Worm (Caenorhabditis elegans) whole organism, L1 larva: ENCODE results near the gene C07A12.7.
A peak's percentile ranks its signal among the peaks of the same experiment; 100 is the strongest.

Source experiments
- C04F5.9 ChIP-seq: sonication (generic microtip); optimal IDR thresholded peaks from 2 replicates; lab custom pipeline; 2016; ENCODE audit warnings: missing genetic modification characterization, missing compliant biosample characterization
- C16A3.4 ChIP-seq: fragments of 150-350 bp; optimal IDR thresholded peaks from 2 replicates; lab custom pipeline; 2014; ENCODE audit warnings: missing biosample characterization, missing genetic modification characterization
- Y116A8C.19 ChIP-seq: sonication (generic microtip); optimal IDR thresholded peaks from 2 replicates; lab custom pipeline; 2016; ENCODE audit warnings: missing compliant biosample characterization, missing genetic modification characterization, borderline replicate concordance
- ama-1 ChIP-seq: fragments of 150-350 bp; optimal IDR thresholded peaks from 2 replicates; lab custom pipeline; 2014
- ceh-8 ChIP-seq: fragments of 200-800 bp; sonication (Bioruptor generic); optimal IDR thresholded peaks from 2 replicates; lab custom pipeline; 2018; ENCODE audit warnings: mild to moderate bottlenecking, missing genetic modification characterization, moderate library complexity, missing compliant biosample characterization
- ceh-82 ChIP-seq, 3 experiments: fragments of 150-350 bp in 1 of 3; sonication (generic microtip) in 2 of 3; optimal IDR thresholded peaks; 2 replicates each; lab custom pipeline; 2014 to 2017; ENCODE audit warnings: missing biosample characterization in 3 of 3, missing genetic modification characterization in 3 of 3
- dpl-1 ChIP-seq, 3 experiments: fragments of 150-350 bp in 2 of 3; sonication (generic microtip) in 1 of 3; optimal IDR thresholded peaks; 2 replicates each; lab custom pipeline; 2014 to 2017; ENCODE audit warnings: missing biosample characterization in 3 of 3, missing genetic modification characterization in 3 of 3, missing genetic modification reagents in 3 of 3
- dsc-1 ChIP-seq: sonication (generic microtip); optimal IDR thresholded peaks from 2 replicates; lab custom pipeline; 2016; ENCODE audit warnings: mild to moderate bottlenecking, missing genetic modification characterization, missing compliant biosample characterization
- efl-3 ChIP-seq: fragments of 200-800 bp; sonication (Bioruptor generic); optimal IDR thresholded peaks from 2 replicates; lab custom pipeline; 2018; ENCODE audit warnings: mild to moderate bottlenecking, missing genetic modification characterization, missing compliant biosample characterization
- egl-27 ChIP-seq, 2 experiments: fragments of 150-350 bp in 1 of 2; sonication (generic microtip); optimal IDR thresholded peaks; 3 replicates each; lab custom pipeline; 2017 to 2018; ENCODE audit warnings: missing biosample characterization in 2 of 2, missing genetic modification characterization in 2 of 2, missing genetic modification reagents in 2 of 2
- elt-2 ChIP-seq: sonication (generic microtip); optimal IDR thresholded peaks from 2 replicates; lab custom pipeline; 2016; ENCODE audit warnings: missing genetic modification characterization, mild to moderate bottlenecking, inconsistent platforms, missing compliant biosample characterization, missing genetic modification reagents
- elt-3 ChIP-seq, 6 experiments: fragments of 150-350 bp in 1 of 6; sonication (generic microtip); optimal IDR thresholded peaks; 2 replicates each; lab custom pipeline; 2017 to 2018; ENCODE audit warnings: missing biosample characterization in 6 of 6, missing genetic modification characterization in 6 of 6, inconsistent platforms in 1 of 6
- fkh-4 ChIP-seq: sonication (generic microtip); optimal IDR thresholded peaks from 2 replicates; lab custom pipeline; 2016; ENCODE audit warnings: missing compliant biosample characterization, missing genetic modification characterization, borderline replicate concordance
- fkh-8 ChIP-seq: sonication (generic microtip); optimal IDR thresholded peaks from 2 replicates; lab custom pipeline; 2016; ENCODE audit warnings: mild to moderate bottlenecking, missing genetic modification characterization, missing compliant biosample characterization
- fos-1 ChIP-seq: fragments of 150-350 bp; optimal IDR thresholded peaks from 2 replicates; lab custom pipeline; 2014; ENCODE audit warnings: missing biosample characterization, missing genetic modification characterization
- grh-1 ChIP-seq: fragments of 200-800 bp; sonication (Bioruptor generic); IDR thresholded peaks from 2 replicates; pipeline ENCODE4 v1.3.6; 2022; ENCODE audit warnings: missing genetic modification reagents, missing genetic modification characterization, missing compliant biosample characterization
- hlh-17 ChIP-seq: fragments of 200-800 bp; sonication (Bioruptor generic); optimal IDR thresholded peaks from 2 replicates; lab custom pipeline; 2018; ENCODE audit warnings: missing genetic modification characterization, mild to moderate bottlenecking, missing compliant biosample characterization, moderate library complexity, borderline replicate concordance
- hlh-4 ChIP-seq: sonication (generic microtip); optimal IDR thresholded peaks from 2 replicates; lab custom pipeline; 2016; ENCODE audit warnings: mild to moderate bottlenecking, missing genetic modification characterization, missing compliant biosample characterization
- hpl-2 ChIP-seq: fragments of 150-350 bp; optimal IDR thresholded peaks from 2 replicates; lab custom pipeline; 2014; ENCODE audit warnings: missing biosample characterization, missing genetic modification reagents, missing genetic modification characterization
- jun-1 ChIP-seq: fragments of 150-350 bp; optimal IDR thresholded peaks from 2 replicates; lab custom pipeline; 2014; ENCODE audit warnings: missing biosample characterization, missing genetic modification reagents, missing genetic modification characterization
- lin-13 ChIP-seq: fragments of 150-350 bp; optimal IDR thresholded peaks from 2 replicates; lab custom pipeline; 2014; ENCODE audit warnings: missing biosample characterization, missing genetic modification reagents, missing genetic modification characterization
- lin-14 ChIP-seq: fragments of 200-800 bp; sonication (Bioruptor generic); optimal IDR thresholded peaks from 2 replicates; lab custom pipeline; 2018; ENCODE audit warnings: mild to moderate bottlenecking, missing genetic modification characterization, moderate library complexity, missing compliant biosample characterization
- lin-35 ChIP-seq, 2 experiments: fragments of 150-350 bp; optimal IDR thresholded peaks; 2 replicates each; lab custom pipeline; 2014; ENCODE audit warnings: missing biosample characterization in 2 of 2, missing genetic modification characterization in 2 of 2, missing genetic modification reagents in 2 of 2
- lir-3 ChIP-seq: sonication (generic microtip); optimal IDR thresholded peaks from 2 replicates; lab custom pipeline; 2016; ENCODE audit warnings: mild to moderate bottlenecking, missing genetic modification characterization, moderate library complexity, missing compliant biosample characterization; ENCODE audit not compliant: poor library complexity
- lsy-2 ChIP-seq, 2 experiments: fragments of 150-350 bp; optimal IDR thresholded peaks; 2 replicates each; lab custom pipeline; 2014; ENCODE audit warnings: missing biosample characterization in 2 of 2, missing genetic modification characterization in 2 of 2
- mab-9 ChIP-seq: fragments of 200-800 bp; sonication (Bioruptor generic); IDR thresholded peaks from 2 replicates; pipeline ENCODE4 v1.3.6; 2022; ENCODE audit warnings: missing genetic modification reagents, missing genetic modification characterization, missing compliant biosample characterization
- mdl-1 ChIP-seq, 2 experiments: fragments of 150-350 bp; optimal IDR thresholded peaks; 2 replicates each; lab custom pipeline; 2014 to 2017; ENCODE audit warnings: missing biosample characterization in 2 of 2, missing genetic modification characterization in 2 of 2, inconsistent platforms in 1 of 2
- nhr-11 ChIP-seq: fragments of 150-350 bp; optimal IDR thresholded peaks from 2 replicates; lab custom pipeline; 2014; ENCODE audit warnings: missing biosample characterization, missing genetic modification characterization
- nhr-19 ChIP-seq: fragments of 200-800 bp; sonication (Bioruptor generic); conservative IDR thresholded peaks from 2 replicates; pipeline ENCODE4 v1.3.6; 2022; ENCODE audit warnings: missing genetic modification characterization, missing compliant biosample characterization
- nhr-20 ChIP-seq: sonication (generic microtip); optimal IDR thresholded peaks from 2 replicates; lab custom pipeline; 2016; ENCODE audit warnings: mild to moderate bottlenecking, missing genetic modification characterization, missing compliant biosample characterization
- nhr-237 ChIP-seq: fragments of 150-350 bp; optimal IDR thresholded peaks from 2 replicates; lab custom pipeline; 2014; ENCODE audit warnings: missing biosample characterization, missing genetic modification characterization
- nhr-28 ChIP-seq: fragments of 150-350 bp; optimal IDR thresholded peaks from 2 replicates; lab custom pipeline; 2014; ENCODE audit warnings: missing biosample characterization, missing genetic modification characterization
- nhr-47 ChIP-seq: sonication (generic microtip); optimal IDR thresholded peaks from 2 replicates; lab custom pipeline; 2016; ENCODE audit warnings: mild to moderate bottlenecking, missing genetic modification characterization, moderate library complexity, missing compliant biosample characterization
- nhr-76 ChIP-seq: sonication (generic microtip); optimal IDR thresholded peaks from 2 replicates; lab custom pipeline; 2017; ENCODE audit warnings: missing biosample characterization, missing genetic modification characterization
- nhr-84 ChIP-seq: sonication (generic microtip); optimal IDR thresholded peaks from 2 replicates; lab custom pipeline; 2017; ENCODE audit warnings: missing biosample characterization, missing genetic modification characterization
- nhr-85 ChIP-seq: sonication (generic microtip); peaks from one replicate; lab custom pipeline; 2016; ENCODE audit warnings: missing genetic modification characterization, inconsistent platforms, missing compliant biosample characterization
- nhr-90 ChIP-seq: sonication (generic microtip); optimal IDR thresholded peaks from 2 replicates; lab custom pipeline; 2016; ENCODE audit warnings: mild to moderate bottlenecking, missing genetic modification characterization, missing compliant biosample characterization; ENCODE audit not compliant: poor library complexity
- pag-3 ChIP-seq: sonication (generic microtip); optimal IDR thresholded peaks from 2 replicates; lab custom pipeline; 2017; ENCODE audit warnings: missing genetic modification characterization, mild to moderate bottlenecking, missing compliant biosample characterization, antibody characterized with exemption, borderline replicate concordance; ENCODE audit not compliant: insufficient read depth
- skn-1 ChIP-seq: fragments of 150-350 bp; optimal IDR thresholded peaks from 2 replicates; lab custom pipeline; 2014; ENCODE audit warnings: missing biosample characterization, missing genetic modification characterization
- snpc-4 ChIP-seq: fragments of 150-350 bp; optimal IDR thresholded peaks from 2 replicates; lab custom pipeline; 2014; ENCODE audit warnings: missing biosample characterization, missing genetic modification characterization
- sptf-1 ChIP-seq: fragments of 150-350 bp; optimal IDR thresholded peaks from 2 replicates; lab custom pipeline; 2014; ENCODE audit warnings: missing biosample characterization, missing genetic modification characterization
- swsn-7 ChIP-seq: sonication (generic microtip); optimal IDR thresholded peaks from 2 replicates; lab custom pipeline; 2016; ENCODE audit warnings: missing genetic modification characterization, missing compliant biosample characterization
- tbx-2 ChIP-seq: sonication (generic microtip); optimal IDR thresholded peaks from 2 replicates; lab custom pipeline; 2016; ENCODE audit warnings: missing genetic modification characterization, missing compliant biosample characterization
- tlp-1 ChIP-seq: fragments of 150-350 bp; optimal IDR thresholded peaks from 2 replicates; lab custom pipeline; 2014; ENCODE audit warnings: missing biosample characterization, missing genetic modification characterization
- unc-130 ChIP-seq: fragments of 150-350 bp; optimal IDR thresholded peaks from 2 replicates; lab custom pipeline; 2017; ENCODE audit warnings: missing biosample characterization, missing genetic modification characterization, inconsistent platforms
- unc-30 ChIP-seq: sonication (generic microtip); optimal IDR thresholded peaks from 2 replicates; lab custom pipeline; 2017; ENCODE audit warnings: missing biosample characterization, missing genetic modification characterization
- unc-62 ChIP-seq: fragments of 150-350 bp; optimal IDR thresholded peaks from 2 replicates; lab custom pipeline; 2014; ENCODE audit warnings: missing biosample characterization, missing genetic modification reagents, missing genetic modification characterization
- unc-86 ChIP-seq: sonication (generic microtip); optimal IDR thresholded peaks from 2 replicates; lab custom pipeline; 2016; ENCODE audit warnings: missing genetic modification characterization, missing compliant biosample characterization
- vab-15 ChIP-seq: sonication (generic microtip); optimal IDR thresholded peaks from 2 replicates; lab custom pipeline; 2017; ENCODE audit warnings: missing genotype, mild to moderate bottlenecking, missing genetic modification characterization, missing compliant biosample characterization
- zip-4 ChIP-seq: fragments of 200-800 bp; sonication (Bioruptor generic); optimal IDR thresholded peaks from 2 replicates; lab custom pipeline; 2018; ENCODE audit warnings: mild to moderate bottlenecking, missing genetic modification characterization, moderate library complexity, missing compliant biosample characterization

C07A12.7 gene

DNA sequence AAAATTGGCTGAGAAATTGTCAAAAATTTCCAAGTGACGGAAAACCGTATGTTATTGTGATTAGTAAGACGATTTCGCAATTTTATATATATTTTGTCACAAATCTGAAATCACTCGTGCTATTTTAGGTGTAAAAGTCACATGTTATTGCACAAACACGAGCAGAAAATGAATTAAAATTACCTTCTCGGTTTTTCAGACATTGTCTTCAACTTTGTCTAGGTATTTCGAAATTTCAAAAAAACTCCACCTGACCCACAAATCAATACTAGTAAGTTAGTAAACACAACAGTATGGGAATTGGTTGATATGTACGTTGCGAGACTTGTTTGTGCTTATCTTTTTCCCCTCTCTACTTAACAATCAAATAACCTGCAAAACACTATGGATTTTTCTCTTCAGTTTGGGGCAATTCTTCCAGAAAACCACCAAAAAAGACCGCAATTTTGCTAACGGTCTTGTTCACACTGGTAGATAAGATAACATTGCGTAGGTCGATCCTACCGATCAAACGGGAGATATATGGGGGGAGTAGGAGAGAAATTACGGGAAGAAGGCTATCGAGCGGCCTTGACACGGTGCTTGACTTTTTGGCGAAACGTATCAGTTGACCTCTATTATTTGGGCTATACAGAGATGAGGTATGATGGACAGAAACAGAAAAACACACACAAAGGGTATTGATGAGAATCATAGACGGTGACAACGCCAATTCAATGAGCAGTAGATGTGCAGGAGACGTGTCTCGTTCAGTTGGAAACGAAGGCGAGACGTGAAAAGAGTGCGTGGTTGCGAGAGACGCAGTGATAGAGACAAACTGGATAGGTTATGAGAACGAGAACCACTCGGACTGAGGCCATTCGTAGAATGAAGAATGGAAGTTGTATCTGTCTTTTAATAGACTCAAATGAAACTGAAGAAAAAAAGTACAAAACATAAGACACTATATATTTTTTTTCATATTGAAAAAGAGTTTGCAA is at the start of gene C07A12.7:
Gene C07A12.7, minus strand, starts transcription at position 308 of the 980 bp plus-strand sequence.
- TF ChIP-seq egl-27 (tag; optimal IDR thresholded peaks at IDR 0.05; lab: Kevin White, UChicago) (no peak), nhr-19 (GFP tag; lab: Robert Waterston, UW) (no peak), mdl-1 (tag; optimal IDR thresholded peaks at IDR 0.05; lab: Kevin White, UChicago) (peak in 1 of 2 experiments; percentile 19), mab-9 (GFP tag; lab: Robert Waterston, UW) (no peak), ama-1 (lab: Kevin White, UChicago) (no peak), C16A3.4 (tag; lab: Kevin White, UChicago) (no peak), swsn-7 (tag; lab: Kevin White, UChicago) (peak; percentile 31), ceh-8 (no peak), nhr-47 (tag; lab: Kevin White, UChicago) (peak; percentile 43), fkh-8 (peak; percentile 19), pag-3 (tag; lab: Kevin White, UChicago) (no peak), efl-3 (GFP tag; lab: Kevin White, UChicago) (no peak), elt-2 (tag; lab: Kevin White, UChicago) (no peak), dpl-1 (GFP tag; optimal IDR thresholded peaks at IDR 0.05; lab: Kevin White, UChicago) (no peak), nhr-85 (tag; lab: Kevin White, UChicago) (peak; percentile 90), lsy-2 (tag; optimal IDR thresholded peaks at IDR 0.05; lab: Kevin White, UChicago) (peak in 1 of 2 experiments; percentile 1), tbx-2 (tag; lab: Kevin White, UChicago) (no peak), lin-35 (GFP tag; optimal IDR thresholded peaks at IDR 0.05; lab: Kevin White, UChicago) (no peak), fos-1 (tag; lab: Kevin White, UChicago) (no peak), nhr-84 (tag; lab: Kevin White, UChicago) (no peak), C04F5.9 (tag; lab: Kevin White, UChicago) (no peak), dsc-1 (tag; lab: Kevin White, UChicago) (no peak), snpc-4 (tag; lab: Kevin White, UChicago) (no peak), hpl-2 (GFP tag; lab: Kevin White, UChicago) (no peak), unc-30 (tag; lab: Kevin White, UChicago) (no peak), sptf-1 (no peak), hlh-4 (no peak), vab-15 (no peak), elt-3 (tag; optimal IDR thresholded peaks at IDR 0.05; lab: Kevin White, UChicago) (peak in 2 of 6 experiments; percentile 19 to 61), lin-13 (GFP tag; lab: Kevin White, UChicago) (no peak), unc-130 (tag; lab: Kevin White, UChicago) (no peak), fkh-4 (tag; lab: Kevin White, UChicago) (no peak), tlp-1 (tag; lab: Kevin White, UChicago) (no peak), lir-3 (tag; lab: Kevin White, UChicago) (no peak), hlh-17 (GFP tag; lab: Kevin White, UChicago) (no peak), jun-1 (tag; lab: Kevin White, UChicago) (no peak), nhr-76 (tag; lab: Kevin White, UChicago) (no peak), nhr-11 (tag; lab: Kevin White, UChicago) (no peak), ceh-82 (tag; optimal IDR thresholded peaks at IDR 0.05; lab: Kevin White, UChicago) (no peak), unc-62 (no peak), unc-86 (tag; lab: Kevin White, UChicago) (no peak), skn-1 (peak; percentile 54), nhr-20 (tag; lab: Kevin White, UChicago) (peak; percentile 28), zip-4 (GFP tag; lab: Kevin White, UChicago) (peak; percentile 61), nhr-90 (peak; percentile 30), Y116A8C.19 (tag; lab: Kevin White, UChicago) (no peak), grh-1 (GFP tag; lab: Robert Waterston, UW) (no peak), nhr-28 (tag; lab: Kevin White, UChicago) (no peak), nhr-237 (tag; lab: Kevin White, UChicago) (no peak), lin-14 (GFP tag; lab: Kevin White, UChicago) (peak; percentile 50)
